Worm (Caenorhabditis elegans) whole organism, L2 larva: Measurements from ENCODE around the gene phat-8.

ENCODE experiments used
- blmp-1 ChIP-seq: sonication (generic microtip); optimal IDR thresholded peaks from 2 replicates; lab custom pipeline; 2017; ENCODE audit warnings: missing genetic modification characterization, mild to moderate bottlenecking, missing compliant biosample characterization, antibody characterized with exemption, moderate library complexity; ENCODE audit not compliant: insufficient read depth
- mab-5 ChIP-seq: fragments of 150-350 bp; optimal IDR thresholded peaks from 2 replicates; lab custom pipeline; 2014; ENCODE audit warnings: missing biosample characterization, missing genetic modification characterization
- nhr-237 ChIP-seq: fragments of 150-350 bp; optimal IDR thresholded peaks from 2 replicates; lab custom pipeline; 2014; ENCODE audit warnings: missing biosample characterization, missing genetic modification characterization
- snpc-4 ChIP-seq: fragments of 150-350 bp; optimal IDR thresholded peaks from 2 replicates; lab custom pipeline; 2014; ENCODE audit warnings: missing biosample characterization, missing genetic modification characterization
- ztf-11 ChIP-seq: sonication (generic microtip); optimal IDR thresholded peaks from 2 replicates; lab custom pipeline; 2017; ENCODE audit warnings: missing biosample characterization, missing genetic modification characterization

DNA sequence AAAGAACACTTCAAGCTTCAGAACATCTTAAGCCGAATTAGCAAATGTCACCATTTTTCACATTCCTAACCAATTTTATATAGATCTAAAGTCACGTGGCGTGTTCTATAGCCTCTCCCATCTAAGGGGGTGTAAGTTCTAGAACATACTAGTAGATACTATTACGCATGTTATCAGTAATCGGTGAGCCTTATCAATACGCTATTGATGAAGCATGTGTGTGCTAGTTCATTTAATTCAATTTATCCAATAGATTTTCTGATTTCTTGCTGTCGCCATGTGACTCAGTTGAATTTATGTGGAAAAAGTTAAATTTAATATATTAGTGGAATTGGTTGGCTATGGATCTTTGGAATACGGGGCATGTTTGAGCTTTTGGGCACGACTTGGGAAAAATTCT is 34.9 kb downstream of the phat-8 start:
- no peak for TF ChIP-seq ztf-11 (tag; lab: Kevin White, UChicago)
- TF ChIP-seq blmp-1 = no peak
- TF ChIP-seq mab-5 (tag; lab: Kevin White, UChicago) = no peak
- TF ChIP-seq snpc-4 = no peak
- no peak for TF ChIP-seq nhr-237 (tag; lab: Kevin White, UChicago)
